Worm (Caenorhabditis elegans) whole organism, late embryonic: ENCODE measurements around the gene grp-1.
A peak's percentile ranks its signal among the peaks of the same experiment; 100 is the strongest.

Experiments
- C38D4.7 ChIP-seq: fragments of 200-800 bp; sonication (Bioruptor generic); optimal IDR thresholded peaks from 2 replicates; lab custom pipeline; 2018; ENCODE audit warnings: mild to moderate bottlenecking, missing genetic modification characterization, moderate library complexity, missing compliant biosample characterization
- K02D7.2 ChIP-seq: sonication (generic microtip); optimal IDR thresholded peaks from 2 replicates; lab custom pipeline; 2017; ENCODE audit warnings: mild to moderate bottlenecking, missing genetic modification characterization, missing compliant biosample characterization
- K09A11.1 ChIP-seq: sonication (generic microtip); optimal IDR thresholded peaks from 2 replicates; lab custom pipeline; 2017; ENCODE audit warnings: antibody characterized with exemption, mild to moderate bottlenecking, missing genetic modification characterization, missing compliant biosample characterization; ENCODE audit not compliant: insufficient read depth
- T23F11.4 ChIP-seq: fragments of 200-800 bp; sonication (Bioruptor generic); optimal IDR thresholded peaks from 2 replicates; lab custom pipeline; 2018; ENCODE audit warnings: mild to moderate bottlenecking, missing genetic modification characterization, missing compliant biosample characterization
- Y22D7AL.16 ChIP-seq: sonication (generic microtip); optimal IDR thresholded peaks from 2 replicates; lab custom pipeline; 2016; ENCODE audit warnings: missing genetic modification characterization, missing compliant biosample characterization
- ahr-1 ChIP-seq: sonication (generic microtip); optimal IDR thresholded peaks from 2 replicates; lab custom pipeline; 2016; ENCODE audit warnings: missing genetic modification characterization, missing compliant biosample characterization
- ceh-14 ChIP-seq: sonication (generic microtip); optimal IDR thresholded peaks from 2 replicates; lab custom pipeline; 2016; ENCODE audit warnings: missing genotype, missing genetic modification characterization, missing compliant biosample characterization
- ceh-19 ChIP-seq: fragments of 200-800 bp; sonication (Bioruptor generic); optimal IDR thresholded peaks from 2 replicates; lab custom pipeline; 2018; ENCODE audit warnings: mild to moderate bottlenecking, missing genetic modification characterization, missing compliant biosample characterization
- ceh-2 ChIP-seq: sonication (generic microtip); optimal IDR thresholded peaks from 2 replicates; lab custom pipeline; 2016; ENCODE audit warnings: missing genotype, missing genetic modification characterization, missing compliant biosample characterization
- ceh-22 ChIP-seq: sonication (generic microtip); optimal IDR thresholded peaks from 2 replicates; lab custom pipeline; 2017; ENCODE audit warnings: missing biosample characterization, missing genetic modification characterization
- ceh-24 ChIP-seq: sonication (generic microtip); optimal IDR thresholded peaks from 2 replicates; lab custom pipeline; 2016; ENCODE audit warnings: mild to moderate bottlenecking, missing genetic modification characterization, missing compliant biosample characterization
- ceh-30 ChIP-seq: fragments of 150-350 bp; optimal IDR thresholded peaks from 2 replicates; lab custom pipeline; 2014; ENCODE audit warnings: missing biosample characterization, missing genetic modification characterization
- ceh-31 ChIP-seq: sonication (generic microtip); optimal IDR thresholded peaks from 2 replicates; lab custom pipeline; 2016; ENCODE audit warnings: missing genetic modification characterization, missing compliant biosample characterization
- ceh-34 ChIP-seq: sonication (generic microtip); optimal IDR thresholded peaks from 2 replicates; lab custom pipeline; 2016; ENCODE audit warnings: mild to moderate bottlenecking, missing genetic modification characterization, missing compliant biosample characterization
- ceh-45 ChIP-seq: fragments of 200-800 bp; sonication (Bioruptor generic); IDR thresholded peaks from 2 replicates; pipeline ENCODE4 v1.3.6; 2022; ENCODE audit warnings: missing genetic modification reagents, missing genetic modification characterization, missing compliant biosample characterization
- ceh-48 ChIP-seq: sonication (generic microtip); optimal IDR thresholded peaks from 2 replicates; lab custom pipeline; 2016; ENCODE audit warnings: missing genetic modification characterization, inconsistent platforms, missing compliant biosample characterization
- ceh-6 ChIP-seq: fragments of 200-800 bp; sonication (Bioruptor generic); optimal IDR thresholded peaks from 2 replicates; lab custom pipeline; 2018; ENCODE audit warnings: mild to moderate bottlenecking, missing genetic modification characterization, missing compliant biosample characterization
- ceh-9 ChIP-seq: sonication (generic microtip); optimal IDR thresholded peaks from 2 replicates; lab custom pipeline; 2016; ENCODE audit warnings: mild to moderate bottlenecking, missing genetic modification characterization, inconsistent platforms, missing compliant biosample characterization
- che-1 ChIP-seq: sonication (generic microtip); optimal IDR thresholded peaks from 2 replicates; lab custom pipeline; 2016; ENCODE audit warnings: mild to moderate bottlenecking, missing genetic modification characterization, missing compliant biosample characterization
- elt-2 ChIP-seq: sonication (generic microtip); optimal IDR thresholded peaks from 2 replicates; lab custom pipeline; 2016; ENCODE audit warnings: missing genetic modification reagents, missing genetic modification characterization, missing compliant biosample characterization
- elt-4 ChIP-seq: sonication (generic microtip); optimal IDR thresholded peaks from 2 replicates; lab custom pipeline; 2016; ENCODE audit warnings: missing genetic modification characterization, missing compliant biosample characterization
- ets-4 ChIP-seq: sonication (generic microtip); optimal IDR thresholded peaks from 2 replicates; lab custom pipeline; 2016; ENCODE audit warnings: missing genetic modification characterization, missing compliant biosample characterization
- eyg-1 ChIP-seq: sonication (generic microtip); optimal IDR thresholded peaks from 2 replicates; lab custom pipeline; 2016; ENCODE audit warnings: missing genotype, missing genetic modification characterization, missing compliant biosample characterization
- fax-1 ChIP-seq: sonication (generic microtip); optimal IDR thresholded peaks from 2 replicates; lab custom pipeline; 2016; ENCODE audit warnings: missing genotype, missing genetic modification characterization, missing compliant biosample characterization
- fkh-10 ChIP-seq: fragments of 150-350 bp; optimal IDR thresholded peaks from 2 replicates; lab custom pipeline; 2014; ENCODE audit warnings: missing biosample characterization, missing genetic modification reagents, missing genetic modification characterization
- fkh-6 ChIP-seq: sonication (generic microtip); optimal IDR thresholded peaks from 2 replicates; lab custom pipeline; 2016; ENCODE audit warnings: missing genetic modification characterization, missing compliant biosample characterization
- gmeb-2 ChIP-seq: sonication (generic microtip); optimal IDR thresholded peaks from 2 replicates; lab custom pipeline; 2016; ENCODE audit warnings: missing genetic modification characterization, inconsistent platforms, missing compliant biosample characterization
- hlh-13 ChIP-seq: fragments of 200-800 bp; sonication (Bioruptor generic); optimal IDR thresholded peaks from 2 replicates; lab custom pipeline; 2018; ENCODE audit warnings: mild to moderate bottlenecking, missing genetic modification characterization, missing compliant biosample characterization
- hlh-15 ChIP-seq: sonication (generic microtip); optimal IDR thresholded peaks from 2 replicates; lab custom pipeline; 2016; ENCODE audit warnings: missing genetic modification characterization, missing compliant biosample characterization
- hlh-30 ChIP-seq: sonication (generic microtip); optimal IDR thresholded peaks from 2 replicates; lab custom pipeline; 2017; ENCODE audit warnings: antibody characterized with exemption, missing genetic modification characterization, missing compliant biosample characterization; ENCODE audit not compliant: insufficient read depth
- hlh-6 ChIP-seq: sonication (generic microtip); optimal IDR thresholded peaks from 2 replicates; lab custom pipeline; 2016; ENCODE audit warnings: missing genotype, missing genetic modification characterization, missing compliant biosample characterization
- lim-6 ChIP-seq: sonication (generic microtip); optimal IDR thresholded peaks from 2 replicates; lab custom pipeline; 2016; ENCODE audit warnings: missing genetic modification characterization, missing compliant biosample characterization
- lin-11 ChIP-seq: fragments of 200-800 bp; sonication (Bioruptor generic); optimal IDR thresholded peaks from 2 replicates; lab custom pipeline; 2018; ENCODE audit warnings: mild to moderate bottlenecking, missing genetic modification characterization, missing compliant biosample characterization
- madf-2 ChIP-seq: sonication (generic microtip); optimal IDR thresholded peaks from 2 replicates; lab custom pipeline; 2017; ENCODE audit warnings: missing genetic modification characterization, missing compliant biosample characterization
- nfya-1 ChIP-seq: sonication (generic microtip); optimal IDR thresholded peaks from 2 replicates; lab custom pipeline; 2017; ENCODE audit warnings: missing genetic modification characterization, mild to moderate bottlenecking, missing compliant biosample characterization, antibody characterized with exemption, moderate library complexity
- nhr-11 ChIP-seq: fragments of 150-350 bp; optimal IDR thresholded peaks from 2 replicates; lab custom pipeline; 2014; ENCODE audit warnings: missing biosample characterization, missing genetic modification characterization
- nhr-232 ChIP-seq: sonication (generic microtip); optimal IDR thresholded peaks from 2 replicates; lab custom pipeline; 2016; ENCODE audit warnings: missing genetic modification characterization, missing compliant biosample characterization
- npax-4 ChIP-seq: sonication (generic microtip); optimal IDR thresholded peaks from 2 replicates; lab custom pipeline; 2016; ENCODE audit warnings: missing genetic modification characterization, missing compliant biosample characterization
- pag-3 ChIP-seq: sonication (generic microtip); optimal IDR thresholded peaks from 2 replicates; lab custom pipeline; 2016; ENCODE audit warnings: missing compliant biosample characterization, missing genetic modification characterization, borderline replicate concordance
- pat-9 ChIP-seq: fragments of 200-800 bp; sonication (Bioruptor generic); optimal IDR thresholded peaks from 2 replicates; lab custom pipeline; 2018; ENCODE audit warnings: mild to moderate bottlenecking, missing genetic modification characterization, moderate library complexity, missing compliant biosample characterization
- pha-4 ChIP-seq: fragments of 150-350 bp; optimal IDR thresholded peaks from 2 replicates; lab custom pipeline; 2018; ENCODE audit warnings: missing biosample characterization, missing genetic modification reagents, missing genetic modification characterization
- pros-1 ChIP-seq: fragments of 150-350 bp; optimal IDR thresholded peaks from 2 replicates; lab custom pipeline; 2014; ENCODE audit warnings: missing biosample characterization, missing genetic modification reagents, missing genetic modification characterization
- ref-2 ChIP-seq: sonication (generic microtip); optimal IDR thresholded peaks from 2 replicates; lab custom pipeline; 2016; ENCODE audit warnings: missing genetic modification characterization, missing compliant biosample characterization
- rnt-1 ChIP-seq: sonication (generic microtip); optimal IDR thresholded peaks from 2 replicates; lab custom pipeline; 2016; ENCODE audit warnings: missing genetic modification characterization, missing compliant biosample characterization
- sox-2 ChIP-seq: fragments of 200-800 bp; sonication (Bioruptor generic); IDR thresholded peaks from 2 replicates; pipeline ENCODE4 v1.3.6; 2022; ENCODE audit warnings: missing genetic modification reagents, missing genetic modification characterization, missing compliant biosample characterization
- sox-4 ChIP-seq: sonication (generic microtip); optimal IDR thresholded peaks from 2 replicates; lab custom pipeline; 2017; ENCODE audit warnings: mild to moderate bottlenecking, missing genetic modification characterization, inconsistent platforms, missing compliant biosample characterization
- syd-9 ChIP-seq: sonication (generic microtip); optimal IDR thresholded peaks from 2 replicates; lab custom pipeline; 2016; ENCODE audit warnings: mild to moderate bottlenecking, missing genetic modification characterization, moderate library complexity, missing compliant biosample characterization
- tbx-2 ChIP-seq: sonication (generic microtip); optimal IDR thresholded peaks from 2 replicates; lab custom pipeline; 2016; ENCODE audit warnings: missing genetic modification characterization, missing compliant biosample characterization
- tbx-7 ChIP-seq: sonication (generic microtip); optimal IDR thresholded peaks from 2 replicates; lab custom pipeline; 2016; ENCODE audit warnings: missing genotype, missing genetic modification characterization, missing compliant biosample characterization
- ttx-3 ChIP-seq: sonication (generic microtip); optimal IDR thresholded peaks from 2 replicates; lab custom pipeline; 2016; ENCODE audit warnings: missing genetic modification reagents, missing genetic modification characterization, missing compliant biosample characterization
- unc-42 ChIP-seq: sonication (generic microtip); optimal IDR thresholded peaks from 2 replicates; lab custom pipeline; 2016; ENCODE audit warnings: missing genotype, missing genetic modification characterization, missing compliant biosample characterization
- unc-55 ChIP-seq: sonication (generic microtip); optimal IDR thresholded peaks from 2 replicates; lab custom pipeline; 2017; ENCODE audit warnings: missing biosample characterization, missing genetic modification reagents, missing genetic modification characterization
- zip-5 ChIP-seq: sonication (generic microtip); optimal IDR thresholded peaks from 2 replicates; lab custom pipeline; 2016; ENCODE audit warnings: missing genetic modification characterization, missing compliant biosample characterization
- ztf-16 ChIP-seq: sonication (generic microtip); optimal IDR thresholded peaks from 2 replicates; lab custom pipeline; 2017; ENCODE audit warnings: missing genetic modification characterization, missing compliant biosample characterization

grp-1 gene

ce11 chrIII:8126978-8127377 is 41.5 kb downstream of the grp-1 start:
- TF ChIP-seq ttx-3 (tag; lab: Kevin White, UChicago) (no peak), tbx-7 (tag; lab: Kevin White, UChicago) (no peak), hlh-13 (no peak), lim-6 (tag; lab: Kevin White, UChicago) (no peak), ahr-1 (tag; lab: Kevin White, UChicago) (no peak), fkh-6 (no peak), pat-9 (no peak), ceh-6 (GFP tag; lab: Kevin White, UChicago) (no peak), T23F11.4 (no peak), gmeb-2 (no peak), rnt-1 (tag; lab: Kevin White, UChicago) (peak; percentile 9), fax-1 (no peak), hlh-6 (no peak), Y22D7AL.16 (tag; lab: Kevin White, UChicago) (no peak), che-1 (tag; lab: Kevin White, UChicago) (no peak), pha-4 (tag; lab: Kevin White, UChicago) (no peak), ceh-45 (GFP tag; lab: Robert Waterston, UW) (no peak), ztf-16 (tag; lab: Kevin White, UChicago) (no peak), hlh-30 (peak; percentile 22), sox-2 (GFP tag; lab: Robert Waterston, UW) (no peak), ets-4 (no peak), ceh-24 (tag; lab: Kevin White, UChicago) (no peak), eyg-1 (tag; lab: Kevin White, UChicago) (no peak), elt-2 (tag; lab: Kevin White, UChicago) (peak; percentile 1), fkh-10 (no peak), nhr-232 (no peak), nhr-11 (tag; lab: Kevin White, UChicago) (no peak), ceh-31 (tag; lab: Kevin White, UChicago) (peak; percentile 65), ceh-34 (tag; lab: Kevin White, UChicago) (peak; percentile 38), pros-1 (tag; lab: Kevin White, UChicago) (no peak), unc-42 (peak; percentile 32), ceh-14 (tag; lab: Kevin White, UChicago) (peak; percentile 29), hlh-15 (tag; lab: Kevin White, UChicago) (no peak), nfya-1 (peak; percentile 15), ceh-48 (tag; lab: Kevin White, UChicago) (no peak), ceh-2 (tag; lab: Kevin White, UChicago) (peak; percentile 28), K09A11.1 (tag; lab: Kevin White, UChicago) (no peak), sox-4 (tag; lab: Kevin White, UChicago) (no peak), ceh-19 (GFP tag; lab: Kevin White, UChicago) (no peak), C38D4.7 (no peak), syd-9 (tag; lab: Kevin White, UChicago) (peak; percentile 57), K02D7.2 (tag; lab: Kevin White, UChicago) (no peak), unc-55 (no peak), tbx-2 (tag; lab: Kevin White, UChicago) (peak; percentile 23), ref-2 (peak; percentile 34), ceh-30 (tag; lab: Kevin White, UChicago) (no peak), zip-5 (tag; lab: Kevin White, UChicago) (no peak), npax-4 (tag; lab: Kevin White, UChicago) (no peak), pag-3 (tag; lab: Kevin White, UChicago) (no peak), ceh-9 (tag; lab: Kevin White, UChicago) (no peak), ceh-22 (tag; lab: Kevin White, UChicago) (no peak), lin-11 (tag; lab: Kevin White, UChicago) (no peak), madf-2 (tag; lab: Kevin White, UChicago) (no peak), elt-4 (no peak)
